Fruit fly (Drosophila melanogaster) whole organism, adult: ENCODE data around the gene CycJ.

Source experiments
- CG12768 ChIP-seq: fragments of 200-800 bp; sonication (Bioruptor generic); optimal IDR thresholded peaks from 2 replicates; lab custom pipeline; 2017; ENCODE audit warnings: missing biosample characterization, missing genetic modification characterization, mild to moderate bottlenecking, moderate library complexity, missing genetic modification reagents
- CG5204 ChIP-seq: fragments of 200-800 bp; sonication (Bioruptor generic); optimal IDR thresholded peaks from 2 replicates; lab custom pipeline; 2016; ENCODE audit warnings: missing biosample characterization, missing genetic modification characterization
- kay ChIP-seq: fragments of 200-800 bp; sonication (Bioruptor generic); peaks from one replicate; lab custom pipeline; 2016; ENCODE audit warnings: missing biosample characterization, missing genetic modification characterization, borderline replicate concordance
- pad ChIP-seq: fragments of 200-800 bp; sonication (Bioruptor generic); optimal IDR thresholded peaks from 3 replicates; lab custom pipeline; 2017; ENCODE audit warnings: missing biosample characterization, missing genetic modification characterization, mild to moderate bottlenecking, moderate library complexity, missing genetic modification reagents

DNA sequence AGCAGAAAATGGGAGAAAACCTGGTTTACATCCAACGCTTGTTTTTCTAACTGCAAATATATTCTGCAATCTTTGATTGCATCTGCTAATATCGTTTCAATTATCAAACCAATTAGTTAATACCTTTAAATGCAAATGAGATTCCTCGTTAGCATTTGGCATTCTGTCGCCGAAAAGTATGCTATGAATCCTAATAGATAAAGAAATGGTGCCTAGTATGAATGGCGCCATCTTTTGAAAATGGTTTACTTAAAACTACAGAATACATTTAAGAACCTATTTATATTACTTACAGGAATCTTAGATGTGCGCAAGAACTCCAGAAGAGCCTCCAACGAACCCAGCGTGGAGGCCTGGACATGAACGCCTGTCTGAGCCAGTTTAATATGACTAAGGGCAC is 9.3 kb upstream of the CycJ start:
- TF ChIP-seq CG12768 (GFP tag; lab: Kevin White, UChicago) = no peak
- TF ChIP-seq kay (GFP tag; lab: Kevin White, UChicago) = peak; percentile 59
- TF ChIP-seq pad = no peak
- no peak for TF ChIP-seq CG5204 (GFP tag; lab: Kevin White, UChicago)
